Fruit fly (Drosophila melanogaster) whole organism, embryonic: ENCODE data around the gene CG9682.
A peak's percentile ranks its signal among the peaks of the same experiment; 100 is the strongest.

Experiments used
- Atf3 ChIP-seq: fragments of 200-800 bp; sonication (Bioruptor generic); optimal IDR thresholded peaks from 3 replicates; lab custom pipeline; 2016; ENCODE audit warnings: missing biosample characterization, missing genetic modification characterization
- CG10267 ChIP-seq: fragments of 200-800 bp; sonication (Bioruptor generic); optimal IDR thresholded peaks from 2 replicates; lab custom pipeline; 2018; ENCODE audit warnings: missing biosample characterization, mild to moderate bottlenecking, missing genetic modification characterization, moderate library complexity
- CG10321 ChIP-seq: fragments of 200-800 bp; sonication (Bioruptor generic); IDR thresholded peaks from 2 replicates; pipeline ENCODE4 v1.3.6; 2022; ENCODE audit warnings: missing biosample characterization, missing genetic modification characterization
- CG10366 ChIP-seq: fragments of 200-800 bp; sonication (Bioruptor generic); IDR thresholded peaks from 2 replicates; pipeline ENCODE4 v1.3.6; 2022; ENCODE audit warnings: missing biosample characterization, missing genetic modification characterization
- CG10462 ChIP-seq: fragments of 200-800 bp; sonication (Bioruptor generic); optimal IDR thresholded peaks from 2 replicates; lab custom pipeline; 2016; ENCODE audit warnings: missing biosample characterization, missing genetic modification characterization
- CG11085 ChIP-seq: fragments of 200-800 bp; sonication (Bioruptor generic); IDR thresholded peaks from 2 replicates; pipeline ENCODE4 v1.3.6; 2022; ENCODE audit warnings: missing biosample characterization, missing genetic modification characterization
- CG14050 ChIP-seq: fragments of 200-800 bp; sonication (Bioruptor generic); IDR thresholded peaks from 3 replicates; pipeline ENCODE4 v1.3.6; 2022; ENCODE audit warnings: missing biosample characterization, missing genetic modification characterization
- CG1529 ChIP-seq: fragments of 200-800 bp; sonication (Bioruptor generic); optimal IDR thresholded peaks from 3 replicates; lab custom pipeline; 2018; ENCODE audit warnings: missing biosample characterization, missing genetic modification characterization
- CG17186 ChIP-seq: fragments of 200-800 bp; sonication (Bioruptor generic); optimal IDR thresholded peaks from 3 replicates; lab custom pipeline; 2017; ENCODE audit warnings: missing biosample characterization, missing genetic modification reagents, missing genetic modification characterization
- CG17568 ChIP-seq: fragments of 200-800 bp; sonication (Bioruptor generic); optimal IDR thresholded peaks from 2 replicates; lab custom pipeline; 2018; ENCODE audit warnings: missing biosample characterization, mild to moderate bottlenecking, missing genetic modification characterization, moderate library complexity
- CG17829 ChIP-seq: fragments of 200-800 bp; optimal IDR thresholded peaks from 2 replicates; lab custom pipeline; 2019; ENCODE audit warnings: missing biosample characterization, mild to moderate bottlenecking, missing genetic modification characterization, moderate library complexity
- CG1792 ChIP-seq: fragments of 200-800 bp; sonication (Bioruptor generic); optimal IDR thresholded peaks from 2 replicates; lab custom pipeline; 2016; ENCODE audit warnings: missing biosample characterization, missing genetic modification characterization
- CG30431 ChIP-seq: fragments of 200-800 bp; sonication (Bioruptor generic); optimal IDR thresholded peaks from 2 replicates; lab custom pipeline; 2017; ENCODE audit warnings: missing biosample characterization, missing genetic modification characterization
- CG3726 ChIP-seq: fragments of 200-800 bp; sonication (Bioruptor generic); IDR thresholded peaks from 3 replicates; pipeline ENCODE4, ENCODE4 v1.3.6; 2022; ENCODE audit warnings: missing biosample characterization, missing genetic modification characterization
- CG3847 ChIP-seq: fragments of 200-800 bp; sonication (Bioruptor generic); IDR thresholded peaks from 2 replicates; pipeline ENCODE4 v1.3.6; 2022; ENCODE audit warnings: missing biosample characterization, missing genetic modification characterization
- CG3995 ChIP-seq: fragments of 200-800 bp; sonication (Bioruptor generic); optimal IDR thresholded peaks from 3 replicates; lab custom pipeline; 2016; ENCODE audit warnings: missing biosample characterization, missing genetic modification characterization
- CG6765 ChIP-seq: fragments of 200-800 bp; sonication (Bioruptor generic); optimal IDR thresholded peaks from 3 replicates; lab custom pipeline; 2017; ENCODE audit warnings: missing biosample characterization, mild to moderate bottlenecking, missing genetic modification characterization
- CG7745 ChIP-seq: fragments of 200-800 bp; sonication (Bioruptor generic); optimal IDR thresholded peaks from 2 replicates; lab custom pipeline; 2018; ENCODE audit warnings: missing biosample characterization, mild to moderate bottlenecking, missing genetic modification characterization, moderate library complexity
- CG7928 ChIP-seq: fragments of 200-800 bp; sonication (Bioruptor generic); optimal IDR thresholded peaks from 2 replicates; lab custom pipeline; 2017; ENCODE audit warnings: missing biosample characterization, mild to moderate bottlenecking, missing genetic modification characterization
- CG8281 ChIP-seq: fragments of 200-800 bp; sonication (Bioruptor generic); optimal IDR thresholded peaks from 2 replicates; lab custom pipeline; 2018; ENCODE audit warnings: missing biosample characterization, mild to moderate bottlenecking, missing genetic modification characterization, moderate library complexity
- CG8359 ChIP-seq: fragments of 200-800 bp; sonication (Bioruptor generic); optimal IDR thresholded peaks from 2 replicates; lab custom pipeline; 2017; ENCODE audit warnings: missing biosample characterization, mild to moderate bottlenecking, missing genetic modification characterization, borderline replicate concordance
- CG9817 ChIP-seq: fragments of 200-800 bp; sonication (Bioruptor generic); optimal IDR thresholded peaks from 2 replicates; lab custom pipeline; 2018; ENCODE audit warnings: missing biosample characterization, mild to moderate bottlenecking, missing genetic modification characterization, moderate library complexity
- CrebB ChIP-seq: fragments of 200-800 bp; sonication (Bioruptor generic); optimal IDR thresholded peaks from 3 replicates; lab custom pipeline; 2018; ENCODE audit warnings: missing biosample characterization, mild to moderate bottlenecking, missing genetic modification characterization
- E2f1 ChIP-seq: fragments of 200-800 bp; sonication (Bioruptor generic); IDR thresholded peaks from 2 replicates; pipeline ENCODE4 v1.3.6; 2022; ENCODE audit warnings: missing biosample characterization, missing genetic modification characterization
- GATAe ChIP-seq: fragments of 200-800 bp; sonication (Bioruptor generic); conservative IDR thresholded peaks from 2 replicates; pipeline ENCODE4 v1.3.6; 2022; ENCODE audit warnings: missing biosample characterization, missing genetic modification characterization
- Gsc ChIP-seq: fragments of 200-800 bp; sonication (Bioruptor generic); IDR thresholded peaks from 2 replicates; pipeline ENCODE4 v1.3.6; 2022; ENCODE audit warnings: missing biosample characterization, missing genetic modification characterization
- Lpt ChIP-seq: fragments of >200 bp; optimal IDR thresholded peaks from 2 replicates; lab custom pipeline; 2018; ENCODE audit warnings: missing biosample characterization, missing genetic modification characterization
- MESR4 ChIP-seq: fragments of 200-800 bp; sonication (Bioruptor generic); optimal IDR thresholded peaks from 2 replicates; lab custom pipeline; 2018; ENCODE audit warnings: missing biosample characterization, mild to moderate bottlenecking, missing genetic modification characterization, moderate library complexity
- NC2β ChIP-seq: fragments of 200-800 bp; sonication (Bioruptor generic); optimal IDR thresholded peaks from 2 replicates; lab custom pipeline; 2016; ENCODE audit warnings: missing biosample characterization, missing genetic modification characterization
- Nf-YA ChIP-seq: fragments of 200-800 bp; sonication (Bioruptor generic); IDR thresholded peaks from 2 replicates; pipeline ENCODE4 v1.3.6; 2022; ENCODE audit warnings: missing biosample characterization, missing genetic modification characterization
- Side ChIP-seq: fragments of 200-800 bp; sonication (Bioruptor generic); optimal IDR thresholded peaks from 2 replicates; lab custom pipeline; 2016; ENCODE audit warnings: missing biosample characterization, missing genetic modification characterization
- Spps ChIP-seq: fragments of 200-800 bp; sonication (Bioruptor generic); optimal IDR thresholded peaks from 2 replicates; lab custom pipeline; 2018; ENCODE audit warnings: missing biosample characterization, mild to moderate bottlenecking, missing genetic modification characterization
- Taf1 ChIP-seq: fragments of 200-800 bp; sonication (Bioruptor generic); IDR thresholded peaks from 2 replicates; pipeline ENCODE4 v1.3.6; 2022; ENCODE audit warnings: missing biosample characterization, missing genetic modification characterization
- aop ChIP-seq: fragments of 200-800 bp; sonication (Bioruptor generic); IDR thresholded peaks from 2 replicates; pipeline ENCODE4 v1.3.6; 2022; ENCODE audit warnings: missing biosample characterization, missing genetic modification characterization
- chn ChIP-seq: fragments of 200-800 bp; sonication (Bioruptor generic); optimal IDR thresholded peaks from 2 replicates; lab custom pipeline; 2016; ENCODE audit warnings: missing biosample characterization, missing genetic modification characterization
- danr ChIP-seq: fragments of 200-800 bp; sonication (Bioruptor generic); IDR thresholded peaks from 2 replicates; pipeline ENCODE4 v1.3.6; 2022; ENCODE audit warnings: missing biosample characterization, missing genetic modification characterization
- dm ChIP-seq: fragments of 200-800 bp; sonication (Bioruptor generic); optimal IDR thresholded peaks from 3 replicates; lab custom pipeline; 2016; ENCODE audit warnings: missing biosample characterization, missing genetic modification characterization
- dmrt11E ChIP-seq: fragments of 200-800 bp; sonication (Bioruptor generic); optimal IDR thresholded peaks from 3 replicates; lab custom pipeline; 2018; ENCODE audit warnings: missing biosample characterization, mild to moderate bottlenecking, missing genetic modification characterization, moderate library complexity
- dysf ChIP-seq: fragments of 200-800 bp; sonication (Bioruptor generic); IDR thresholded peaks from 3 replicates; pipeline ENCODE4 v1.3.6; 2022; ENCODE audit warnings: missing biosample characterization, missing genetic modification characterization
- grau ChIP-seq: fragments of 200-800 bp; optimal IDR thresholded peaks from 3 replicates; lab custom pipeline; 2019; ENCODE audit warnings: missing biosample characterization, mild to moderate bottlenecking, missing genetic modification characterization, moderate library complexity
- gsb-n ChIP-seq: fragments of 200-800 bp; sonication (Bioruptor generic); optimal IDR thresholded peaks from 3 replicates; lab custom pipeline; 2018; ENCODE audit warnings: missing biosample characterization, mild to moderate bottlenecking, missing genetic modification characterization
- gt ChIP-seq: fragments of 200-800 bp; sonication (Bioruptor generic); IDR thresholded peaks from 2 replicates; pipeline ENCODE4 v1.3.6; 2022; ENCODE audit warnings: missing biosample characterization, missing genetic modification characterization
- inv ChIP-seq: fragments of 200-800 bp; sonication (Bioruptor generic); IDR thresholded peaks from 2 replicates; pipeline ENCODE4 v1.3.6; 2022; ENCODE audit warnings: missing biosample characterization, missing genetic modification characterization; ENCODE audit not compliant: partially characterized antibody
- mam ChIP-seq: fragments of 200-800 bp; sonication (Bioruptor generic); optimal IDR thresholded peaks from 3 replicates; lab custom pipeline; 2016; ENCODE audit warnings: missing biosample characterization, missing genetic modification characterization
- nau ChIP-seq: fragments of 200-800 bp; sonication (Bioruptor generic); optimal IDR thresholded peaks from 3 replicates; lab custom pipeline; 2017; ENCODE audit warnings: missing biosample characterization, mild to moderate bottlenecking, missing genetic modification characterization, missing genetic modification reagents
- otp ChIP-seq: fragments of 200-800 bp; sonication (Bioruptor generic); IDR thresholded peaks from 3 replicates; pipeline ENCODE4, ENCODE4 v1.3.6; 2022; ENCODE audit warnings: missing biosample characterization, missing genetic modification characterization
- pb ChIP-seq: fragments of 200-800 bp; sonication (Bioruptor generic); optimal IDR thresholded peaks from 3 replicates; lab custom pipeline; 2016; ENCODE audit warnings: missing biosample characterization, missing genetic modification characterization
- ro ChIP-seq: fragments of 200-800 bp; sonication (Bioruptor generic); IDR thresholded peaks from 2 replicates; pipeline ENCODE4 v1.3.6; 2022; ENCODE audit warnings: missing biosample characterization, missing genetic modification characterization
- schlank ChIP-seq: fragments of 200-800 bp; sonication (Bioruptor generic); optimal IDR thresholded peaks from 2 replicates; lab custom pipeline; 2018; ENCODE audit warnings: missing biosample characterization, mild to moderate bottlenecking, missing genetic modification characterization
- sug ChIP-seq: fragments of 200-800 bp; optimal IDR thresholded peaks from 2 replicates; lab custom pipeline; 2019; ENCODE audit warnings: missing biosample characterization, mild to moderate bottlenecking, missing genetic modification characterization, moderate library complexity
- tio ChIP-seq: fragments of 200-800 bp; sonication (Bioruptor generic); optimal IDR thresholded peaks from 2 replicates; lab custom pipeline; 2017; ENCODE audit warnings: missing biosample characterization, missing genetic modification characterization, inconsistent platforms
- z ChIP-seq: fragments of 200-800 bp; sonication (Bioruptor generic); IDR thresholded peaks from 3 replicates; pipeline ENCODE4 v1.3.6; 2022; ENCODE audit warnings: missing biosample characterization, missing genetic modification characterization
- zen ChIP-seq: fragments of 200-800 bp; sonication (Bioruptor generic); optimal IDR thresholded peaks from 3 replicates; lab custom pipeline; 2018; ENCODE audit warnings: missing biosample characterization, mild to moderate bottlenecking, missing genetic modification characterization, moderate library complexity

Gene CG9682

DNA sequence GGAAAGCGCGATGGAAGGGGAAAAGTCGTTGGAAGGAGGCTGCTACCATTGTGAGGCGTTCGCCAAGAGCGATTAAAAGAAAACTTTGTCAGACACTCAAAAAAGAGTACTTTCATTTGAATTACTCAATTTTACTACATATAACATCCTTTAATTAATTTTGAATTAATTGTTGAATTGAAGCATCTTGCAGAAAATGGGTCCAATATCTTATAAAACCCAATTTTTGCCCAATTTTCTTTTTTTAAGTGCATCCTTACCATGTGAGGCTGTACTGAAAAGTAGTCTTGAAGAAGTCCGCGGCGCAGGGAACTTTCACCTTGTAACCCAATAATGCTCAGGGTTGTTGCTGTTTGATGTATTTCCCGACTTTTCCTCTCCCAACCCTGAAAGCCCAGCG, 15.5 kb upstream of the CG9682 start (continued):
- TF ChIP-seq CG3726 (GFP tag; lab: Robert Waterston, UW) = no peak
- TF ChIP-seq CG14050 = no peak
- TF ChIP-seq grau = peak; percentile 27
- no peak for TF ChIP-seq CG7745 (tag; lab: Kevin White, UChicago)
- no peak for TF ChIP-seq CG8281
- TF ChIP-seq zen = no peak
- TF ChIP-seq mam (GFP tag; lab: Kevin White, UChicago) = no peak
- TF ChIP-seq Spps (tag; lab: Kevin White, UChicago) = no peak
- TF ChIP-seq Gsc (GFP tag; lab: Robert Waterston, UW) = no peak
- no peak for TF ChIP-seq CrebB (tag; lab: Kevin White, UChicago)
- no peak for TF ChIP-seq CG17829 (tag; lab: Kevin White, UChicago)
- no peak for TF ChIP-seq CG30431
- TF ChIP-seq schlank = no peak
- peak; percentile 1 for TF ChIP-seq CG9817 (tag; lab: Kevin White, UChicago)
- TF ChIP-seq CG17186 = no peak
- TF ChIP-seq inv (GFP tag; lab: Robert Waterston, UW) = no peak
- no peak for TF ChIP-seq CG7928 (GFP tag; lab: Kevin White, UChicago)
- TF ChIP-seq CG3847 (GFP tag; lab: Robert Waterston, UW) = no peak
- peak; percentile 18 for TF ChIP-seq CG1529 (GFP tag; lab: Kevin White, UChicago)
- TF ChIP-seq dysf = 0 out of 3 replicates have a peak, but pooled peaks have one; percentile 27
- peak; percentile 26; the same call in 1 of the 2 replicates for TF ChIP-seq CG10366 (GFP tag; lab: Robert Waterston, UW)
- no peak for TF ChIP-seq CG6765 (GFP tag; lab: Kevin White, UChicago)
- no peak for TF ChIP-seq Atf3 (GFP tag; lab: Kevin White, UChicago)
- TF ChIP-seq CG10462 (GFP tag; lab: Kevin White, UChicago) = no peak
- TF ChIP-seq E2f1 (GFP tag; lab: Robert Waterston, UW) = 0 out of 2 replicates have a peak, but pooled peaks have one; percentile 30
- no peak for TF ChIP-seq Nf-YA
- TF ChIP-seq CG17568 = no peak
- TF ChIP-seq NC2β (GFP tag; lab: Kevin White, UChicago) = no peak
- peak; percentile 24 for TF ChIP-seq dmrt11E
- TF ChIP-seq pb (GFP tag; lab: Kevin White, UChicago) = no peak
- no peak for TF ChIP-seq z (GFP tag; lab: Robert Waterston, UW)
- no peak for TF ChIP-seq CG8359 (GFP tag; lab: Kevin White, UChicago)
- no peak for TF ChIP-seq CG3995 (GFP tag; lab: Kevin White, UChicago)
- TF ChIP-seq MESR4 (GFP tag; lab: Kevin White, UChicago) = no peak
- TF ChIP-seq GATAe (GFP tag; lab: Robert Waterston, UW) = no peak
- peak; percentile 6 for TF ChIP-seq CG10267 (tag; lab: Kevin White, UChicago)
- TF ChIP-seq ro = no peak
- no peak for TF ChIP-seq nau (GFP tag; lab: Kevin White, UChicago)
- TF ChIP-seq Side (GFP tag; lab: Kevin White, UChicago) = no peak
- no peak for TF ChIP-seq CG1792 (GFP tag; lab: Kevin White, UChicago)
- TF ChIP-seq tio (GFP tag; lab: Kevin White, UChicago) = no peak
- no peak for TF ChIP-seq aop (GFP tag; lab: Robert Waterston, UW)
- TF ChIP-seq gsb-n (tag; lab: Kevin White, UChicago) = peak; percentile 10
- TF ChIP-seq sug (tag; lab: Kevin White, UChicago) = no peak
- TF ChIP-seq CG10321 (GFP tag; lab: Robert Waterston, UW) = no peak
- TF ChIP-seq Taf1 = no peak
- TF ChIP-seq gt (GFP tag; lab: Robert Waterston, UW) = no peak
- no peak for TF ChIP-seq dm (GFP tag; lab: Kevin White, UChicago)
- TF ChIP-seq CG11085 (GFP tag; lab: Robert Waterston, UW) = no peak
- TF ChIP-seq chn (GFP tag; lab: Kevin White, UChicago) = no peak
- TF ChIP-seq danr (GFP tag; lab: Robert Waterston, UW) = no peak
- TF ChIP-seq Lpt (GFP tag; lab: Kevin White, UChicago) = no peak
- 0 out of 3 replicates have a peak, but pooled peaks have one; percentile 7 for TF ChIP-seq otp (GFP tag; lab: Robert Waterston, UW)
